Fruit fly (Drosophila melanogaster) whole organism, adult: ENCODE measurements around the gene CG13607.
A peak's percentile ranks its signal among the peaks of the same experiment; 100 is the strongest.

Experiments
- CG11617 ChIP-seq: fragments of 200-800 bp; sonication (Bioruptor generic); optimal IDR thresholded peaks from 2 replicates; lab custom pipeline; 2017; ENCODE audit warnings: mild to moderate bottlenecking, missing biosample characterization, missing genetic modification reagents, missing genetic modification characterization
- CG12768 ChIP-seq: fragments of 200-800 bp; sonication (Bioruptor generic); optimal IDR thresholded peaks from 2 replicates; lab custom pipeline; 2017; ENCODE audit warnings: missing biosample characterization, missing genetic modification characterization, mild to moderate bottlenecking, moderate library complexity, missing genetic modification reagents
- CG14711 ChIP-seq: fragments of 200-800 bp; sonication (Bioruptor generic); optimal IDR thresholded peaks from 2 replicates; lab custom pipeline; 2018; ENCODE audit warnings: missing biosample characterization, mild to moderate bottlenecking, missing genetic modification characterization, moderate library complexity
- CG1620 ChIP-seq: fragments of 200-800 bp; sonication (Bioruptor generic); optimal IDR thresholded peaks from 2 replicates; lab custom pipeline; 2016; ENCODE audit warnings: missing biosample characterization, missing genetic modification characterization
- CG33017 ChIP-seq: fragments of 200-800 bp; sonication (Bioruptor generic); optimal IDR thresholded peaks from 2 replicates; lab custom pipeline; 2018; ENCODE audit warnings: missing biosample characterization, mild to moderate bottlenecking, missing genetic modification characterization, moderate library complexity
- CG5204 ChIP-seq: fragments of 200-800 bp; sonication (Bioruptor generic); optimal IDR thresholded peaks from 2 replicates; lab custom pipeline; 2016; ENCODE audit warnings: missing biosample characterization, missing genetic modification characterization
- CG7045 ChIP-seq: fragments of 200-800 bp; sonication (Bioruptor generic); optimal IDR thresholded peaks from 2 replicates; lab custom pipeline; 2017; ENCODE audit warnings: missing biosample characterization, mild to moderate bottlenecking, missing genetic modification characterization
- CG7101 ChIP-seq: fragments of 200-800 bp; sonication (Bioruptor generic); optimal IDR thresholded peaks from 2 replicates; lab custom pipeline; 2018; ENCODE audit warnings: missing biosample characterization, mild to moderate bottlenecking, missing genetic modification characterization, moderate library complexity
- Clk ChIP-seq: fragments of 200-800 bp; sonication (Bioruptor generic); optimal IDR thresholded peaks from 2 replicates; lab custom pipeline; 2017; ENCODE audit warnings: missing biosample characterization, missing genetic modification characterization
- Crg-1 ChIP-seq: fragments of 200-800 bp; sonication (Bioruptor generic); optimal IDR thresholded peaks from 2 replicates; lab custom pipeline; 2016; ENCODE audit warnings: missing biosample characterization, missing genetic modification characterization
- Hr96 ChIP-seq: fragments of 200-800 bp; sonication (Bioruptor generic); optimal IDR thresholded peaks from 2 replicates; lab custom pipeline; 2016; ENCODE audit warnings: missing biosample characterization, missing genetic modification characterization
- Mnt ChIP-seq: fragments of 200-800 bp; sonication (Bioruptor generic); optimal IDR thresholded peaks from 2 replicates; lab custom pipeline; 2016; ENCODE audit warnings: missing biosample characterization, mild to moderate bottlenecking, missing genetic modification characterization
- bab1 ChIP-seq: fragments of 200-800 bp; sonication (Bioruptor generic); optimal IDR thresholded peaks from 3 replicates; lab custom pipeline; 2019; ENCODE audit warnings: missing biosample characterization, mild to moderate bottlenecking, missing genetic modification characterization, moderate library complexity
- cic ChIP-seq: fragments of 200-800 bp; sonication (Bioruptor generic); optimal IDR thresholded peaks from 2 replicates; lab custom pipeline; 2017; ENCODE audit warnings: missing biosample characterization, mild to moderate bottlenecking, missing genetic modification characterization, moderate library complexity
- cnc ChIP-seq, 2 experiments: fragments of >200 bp; optimal IDR thresholded peaks; 2 replicates each; lab custom pipeline; 2017
- kay ChIP-seq: fragments of 200-800 bp; sonication (Bioruptor generic); peaks from one replicate; lab custom pipeline; 2016; ENCODE audit warnings: missing biosample characterization, missing genetic modification characterization, borderline replicate concordance
- ovo ChIP-seq: fragments of 200-800 bp; sonication (Bioruptor generic); optimal IDR thresholded peaks from 2 replicates; lab custom pipeline; 2016; ENCODE audit warnings: missing biosample characterization, missing genetic modification characterization
- pad ChIP-seq: fragments of 200-800 bp; sonication (Bioruptor generic); optimal IDR thresholded peaks from 3 replicates; lab custom pipeline; 2017; ENCODE audit warnings: missing biosample characterization, missing genetic modification characterization, mild to moderate bottlenecking, moderate library complexity, missing genetic modification reagents
- tj ChIP-seq: fragments of 200-800 bp; sonication (Bioruptor generic); optimal IDR thresholded peaks from 3 replicates; lab custom pipeline; 2017; ENCODE audit warnings: missing biosample characterization, mild to moderate bottlenecking, missing genetic modification characterization, moderate library complexity
- toe ChIP-seq: fragments of 200-800 bp; sonication (Bioruptor generic); optimal IDR thresholded peaks from 2 replicates; lab custom pipeline; 2016; ENCODE audit warnings: missing biosample characterization, missing genetic modification characterization

Gene CG13607

dm6 chr3R:24116180-24116579 is at the start of gene CG13607:
CG13607 (minus strand) TSS chr3R:24116322.
- TF ChIP-seq toe (GFP tag; lab: Kevin White, UChicago) (no peak), Hr96 (GFP tag; lab: Kevin White, UChicago) (peak; percentile 27), CG12768 (GFP tag; lab: Kevin White, UChicago) (no peak), cic (GFP tag; lab: Kevin White, UChicago) (peak; percentile 14), CG11617 (GFP tag; lab: Kevin White, UChicago) (peak; percentile 10), kay (no peak), CG5204 (peak; percentile 13), CG14711 (tag; lab: Kevin White, UChicago) (no peak), CG1620 (GFP tag; lab: Kevin White, UChicago) (no peak), Clk (GFP tag; lab: Kevin White, UChicago) (no peak), bab1 (GFP tag; lab: Kevin White, UChicago) (no peak), CG33017 (tag; lab: Kevin White, UChicago) (no peak), Crg-1 (GFP tag; lab: Kevin White, UChicago) (no peak), pad (no peak), tj (GFP tag; lab: Kevin White, UChicago) (no peak), ovo (no peak), Mnt (GFP tag; lab: Kevin White, UChicago) (no peak), CG7045 (GFP tag; lab: Kevin White, UChicago) (no peak), cnc (optimal IDR thresholded peaks at IDR 0.05; lab: Kevin White, UChicago) (no peak), CG7101 (tag; lab: Kevin White, UChicago) (peak; percentile 18)

- TF ChIP-seq ovo (peak; percentile 37), bab1 (GFP tag; lab: Kevin White, UChicago) (peak; percentile 50), Hr96 (GFP tag; lab: Kevin White, UChicago) (no peak), toe (GFP tag; lab: Kevin White, UChicago) (no peak), CG1620 (GFP tag; lab: Kevin White, UChicago) (peak; percentile 26), CG11617 (GFP tag; lab: Kevin White, UChicago) (peak; percentile 81), Clk (GFP tag; lab: Kevin White, UChicago) (no peak), CG7101 (tag; lab: Kevin White, UChicago) (peak; percentile 66), CG14711 (tag; lab: Kevin White, UChicago) (peak; percentile 91), Mnt (GFP tag; lab: Kevin White, UChicago) (no peak), Crg-1 (GFP tag; lab: Kevin White, UChicago) (peak; percentile 32), pad (peak; percentile 36), tj (GFP tag; lab: Kevin White, UChicago) (peak; percentile 48), CG7045 (GFP tag; lab: Kevin White, UChicago) (peak; percentile 43), CG12768 (GFP tag; lab: Kevin White, UChicago) (peak; percentile 46), CG5204 (no peak), cnc (optimal IDR thresholded peaks at IDR 0.05; lab: Kevin White, UChicago) (no peak), CG33017 (tag; lab: Kevin White, UChicago) (peak; percentile 20), cic (GFP tag; lab: Kevin White, UChicago) (peak; percentile 12)
Measured at dm6 chr3R:24163556-24164022, 47.5 kb upstream of the CG13607 start, which contains the start of gene Apc2. Apc2 (plus strand) TSS chr3R:24163966.

dm6 chr3R:24162774-24163555 is 46.8 kb upstream of the CG13607 start, which contains the start of gene mRpS24:
mRpS24 (minus strand) TSS chr3R:24163545.
- no peak for TF ChIP-seq CG14711 (tag; lab: Kevin White, UChicago)
- peak; percentile 36 for TF ChIP-seq Mnt (GFP tag; lab: Kevin White, UChicago)
- TF ChIP-seq Crg-1 (GFP tag; lab: Kevin White, UChicago): no peak
- no peak for TF ChIP-seq CG7045 (GFP tag; lab: Kevin White, UChicago)
- no peak for TF ChIP-seq CG1620 (GFP tag; lab: Kevin White, UChicago)
- no peak for TF ChIP-seq ovo
- no peak for TF ChIP-seq CG5204

- peak; percentile 34 for TF ChIP-seq cic (GFP tag; lab: Kevin White, UChicago)
- peak; percentile 38 for TF ChIP-seq Clk (GFP tag; lab: Kevin White, UChicago)
- peak; percentile 45 for TF ChIP-seq Crg-1 (GFP tag; lab: Kevin White, UChicago)
- TF ChIP-seq Hr96 (GFP tag; lab: Kevin White, UChicago): no peak
- no peak for TF ChIP-seq CG5204
- TF ChIP-seq toe (GFP tag; lab: Kevin White, UChicago): no peak
- TF ChIP-seq tj (GFP tag; lab: Kevin White, UChicago): peak; percentile 50
- peak; percentile 82 for TF ChIP-seq pad
- TF ChIP-seq CG14711 (tag; lab: Kevin White, UChicago): peak; percentile 90
- peak; percentile 17 for TF ChIP-seq ovo
- TF ChIP-seq cnc (optimal IDR thresholded peaks at IDR 0.05; lab: Kevin White, UChicago): no peak
- peak; percentile 86 for TF ChIP-seq CG11617 (GFP tag; lab: Kevin White, UChicago)
- TF ChIP-seq CG33017 (tag; lab: Kevin White, UChicago): peak; percentile 91
- peak; percentile 75 for TF ChIP-seq Mnt (GFP tag; lab: Kevin White, UChicago)
- no peak for TF ChIP-seq kay
- peak; percentile 91 for TF ChIP-seq CG12768 (GFP tag; lab: Kevin White, UChicago)
- peak; percentile 57 for TF ChIP-seq CG1620 (GFP tag; lab: Kevin White, UChicago)
- peak; percentile 88 for TF ChIP-seq bab1 (GFP tag; lab: Kevin White, UChicago)
- peak; percentile 83 for TF ChIP-seq CG7045 (GFP tag; lab: Kevin White, UChicago)
- TF ChIP-seq CG7101 (tag; lab: Kevin White, UChicago): peak; percentile 94
Measured at dm6 chr3R:24161173-24161811, 45.2 kb upstream of the CG13607 start, which contains the start of the genes Myo95E and TBC1d7. Myo95E (minus strand) TSS chr3R:24161498. TBC1d7 (plus strand) TSS chr3R:24161727.
